Fruit fly (Drosophila melanogaster): ENCODE data around the gene frc.

dm6 chr3L:17436331-17436730 is 3.3 kb upstream of the frc start, which contains the start of gene CG12229:
- TF ChIP-seq en (GFP tag; optimal IDR thresholded peaks at IDR 0.05) = no peak
- no peak for TF ChIP-seq Drgx (GFP tag; IDR thresholded peaks at IDR 0.05)
- TF ChIP-seq chinmo (GFP tag; IDR thresholded peaks at IDR 0.05; ENCODE audit: partially characterized antibody) = no peak
- TF ChIP-seq nerfin-2 (GFP tag; IDR thresholded peaks at IDR 0.05; ENCODE audit: partially characterized antibody) = no peak
- no peak for TF ChIP-seq pan (optimal IDR thresholded peaks at IDR 0.05)
- TF ChIP-seq pan (GFP tag; optimal IDR thresholded peaks at IDR 0.05 in 1 of 2, IDR thresholded peaks at IDR 0.05 in 1 of 2) = no peak
- no peak for TF ChIP-seq HLH54F (GFP tag; optimal IDR thresholded peaks at IDR 0.05)
- TF ChIP-seq Hsf (GFP tag; optimal IDR thresholded peaks at IDR 0.05) = no peak
- TF ChIP-seq unpg (GFP tag; optimal IDR thresholded peaks at IDR 0.05) = no peak
- no peak for TF ChIP-seq CG13296 (GFP tag; optimal IDR thresholded peaks at IDR 0.05)
- TF ChIP-seq ase (GFP tag; IDR thresholded peaks at IDR 0.05) = no peak
- no peak for TF ChIP-seq Mrtf (GFP tag; IDR thresholded peaks at IDR 0.05)
- no peak for TF ChIP-seq bigmax (GFP tag; optimal IDR thresholded peaks at IDR 0.05)
- no peak for TF ChIP-seq CG11695 (GFP tag; IDR thresholded peaks at IDR 0.05)
- TF ChIP-seq bowl (GFP tag; IDR thresholded peaks at IDR 0.05) = no peak
